Fruit fly (Drosophila melanogaster) S2 (cell line): ENCODE data around the gene mIF2.

Source experiments
- CG8478 ChIP-seq: fragments of >200 bp; optimal IDR thresholded peaks from 2 replicates; lab custom pipeline; 2018
- CTCF ChIP-seq, 2 experiments: fragments of >200 bp; optimal IDR thresholded peaks; 2 replicates each; lab custom pipeline; 2018

Gene mIF2

dm6 chr3R:28569529-28570175 lies 25.0 kb upstream of the mIF2 start:
- TF ChIP-seq CTCF (optimal IDR thresholded peaks at IDR 0.05; lab: Kevin White, UChicago), result no peak
- no peak for TF ChIP-seq CG8478 (lab: Kevin White, UChicago)

- TF ChIP-seq CTCF (optimal IDR thresholded peaks at IDR 0.05; lab: Kevin White, UChicago) (no peak), CG8478 (lab: Kevin White, UChicago) (no peak)
Measured at dm6 chr3R:28568095-28568750, 23.6 kb upstream of the mIF2 start.

DNA sequence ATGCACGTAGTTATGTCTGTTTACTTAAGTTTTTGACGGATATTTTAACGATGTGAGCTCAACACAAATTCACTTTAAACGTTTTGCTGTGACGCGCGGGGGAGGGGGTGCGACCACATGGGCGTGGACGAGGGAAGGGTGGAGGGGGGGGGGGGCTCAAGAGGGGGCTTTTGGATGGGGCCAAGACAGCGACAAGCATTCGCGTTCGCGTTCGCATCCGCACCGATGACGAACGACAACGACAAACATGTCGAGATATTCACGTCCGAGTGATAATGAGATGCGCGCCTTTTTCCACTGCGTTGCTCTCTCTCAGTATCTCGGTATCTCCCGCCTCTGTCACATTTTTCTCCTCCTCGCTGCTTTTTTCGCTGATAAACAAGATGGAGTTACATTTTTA lies 18.9 kb upstream of the mIF2 start:
- TF ChIP-seq CTCF (optimal IDR thresholded peaks at IDR 0.05; lab: Kevin White, UChicago) (no peak), CG8478 (lab: Kevin White, UChicago) (no peak)

- TF ChIP-seq CTCF (optimal IDR thresholded peaks at IDR 0.05; lab: Kevin White, UChicago) (no peak), CG8478 (lab: Kevin White, UChicago) (no peak)
Measured at dm6 chr3R:28562654-28563198, 18.1 kb upstream of the mIF2 start.

DNA sequence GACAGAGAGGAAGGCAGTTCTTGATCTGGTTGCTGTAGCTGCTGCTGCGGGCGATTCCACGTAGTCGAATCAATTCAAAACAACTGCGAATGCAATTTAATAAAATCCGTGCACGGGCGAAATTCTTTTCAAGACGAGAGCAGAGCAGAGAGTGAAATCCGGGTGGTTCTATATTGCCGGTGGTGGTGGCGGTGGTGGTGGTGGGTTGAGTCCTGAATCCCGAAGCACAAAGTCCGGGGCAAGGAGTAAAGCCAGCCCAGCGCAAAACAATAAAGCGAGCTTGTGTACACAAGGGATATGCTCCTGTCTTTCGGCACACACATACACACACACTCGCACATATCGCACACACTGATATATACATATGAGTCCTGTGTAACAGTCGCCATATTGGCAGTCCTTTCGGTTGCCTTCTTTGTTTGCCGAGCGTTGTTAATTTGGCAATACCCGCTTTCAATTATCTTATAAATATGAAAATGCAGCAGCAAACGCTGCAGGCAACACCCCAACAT lies 16.8 kb upstream of the mIF2 start:
- TF ChIP-seq CG8478 (lab: Kevin White, UChicago) (no peak), CTCF (optimal IDR thresholded peaks at IDR 0.05; lab: Kevin White, UChicago) (no peak)

DNA sequence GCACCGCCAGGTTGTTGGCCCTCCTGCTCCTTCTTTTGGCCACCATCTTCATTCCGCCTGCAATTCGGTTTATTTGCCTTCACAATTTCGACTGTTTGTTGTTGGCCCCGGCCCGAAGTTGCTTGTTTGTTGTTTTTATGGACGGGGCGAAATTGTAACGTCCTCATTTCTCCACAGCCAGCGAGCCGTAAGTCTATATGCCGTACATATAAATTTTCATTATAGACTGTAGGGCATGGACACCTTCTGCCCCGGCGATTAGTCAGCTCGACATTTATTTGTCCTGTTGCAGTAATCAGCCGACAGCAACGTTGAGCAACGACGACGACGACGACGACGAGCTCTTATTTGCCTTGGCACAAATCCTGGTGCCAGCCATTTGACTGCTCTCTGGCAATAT lies 14.2 kb upstream of the mIF2 start:
- TF ChIP-seq CG8478 (lab: Kevin White, UChicago), result no peak
- TF ChIP-seq CTCF (optimal IDR thresholded peaks at IDR 0.05; lab: Kevin White, UChicago), result no peak

- TF ChIP-seq CTCF (optimal IDR thresholded peaks at IDR 0.05; lab: Kevin White, UChicago) (no peak), CG8478 (lab: Kevin White, UChicago) (no peak)
Measured at dm6 chr3R:28556385-28556784, 11.8 kb upstream of the mIF2 start.

dm6 chr3R:28555793-28556192 lies 11.2 kb upstream of the mIF2 start:
- TF ChIP-seq CTCF (optimal IDR thresholded peaks at IDR 0.05; lab: Kevin White, UChicago), result no peak
- TF ChIP-seq CG8478 (lab: Kevin White, UChicago), result no peak

DNA sequence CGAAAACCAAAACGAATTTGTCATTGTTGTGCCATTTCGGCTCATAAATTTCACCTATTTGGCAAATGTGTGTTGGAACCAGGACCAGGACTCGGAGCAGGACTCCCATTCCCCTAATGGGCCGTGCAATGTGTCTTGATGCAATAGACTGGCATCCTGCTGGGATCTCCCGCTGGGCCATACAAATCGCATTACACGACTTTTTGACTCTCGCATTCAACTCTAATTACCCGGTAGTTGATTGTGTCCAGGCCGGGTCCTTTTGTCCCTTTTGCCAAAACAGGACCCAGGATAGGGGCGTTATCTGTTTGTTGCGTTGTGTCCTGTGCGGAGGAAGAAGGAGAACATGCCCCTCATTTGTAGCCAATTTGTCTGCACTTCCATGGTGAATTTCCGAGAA lies 10.7 kb upstream of the mIF2 start:
- no peak for TF ChIP-seq CTCF (optimal IDR thresholded peaks at IDR 0.05; lab: Kevin White, UChicago)
- no peak for TF ChIP-seq CG8478 (lab: Kevin White, UChicago)

dm6 chr3R:28553023-28553422 lies 8.4 kb upstream of the mIF2 start:
- TF ChIP-seq CG8478 (lab: Kevin White, UChicago), result no peak
- no peak for TF ChIP-seq CTCF (optimal IDR thresholded peaks at IDR 0.05; lab: Kevin White, UChicago)

DNA sequence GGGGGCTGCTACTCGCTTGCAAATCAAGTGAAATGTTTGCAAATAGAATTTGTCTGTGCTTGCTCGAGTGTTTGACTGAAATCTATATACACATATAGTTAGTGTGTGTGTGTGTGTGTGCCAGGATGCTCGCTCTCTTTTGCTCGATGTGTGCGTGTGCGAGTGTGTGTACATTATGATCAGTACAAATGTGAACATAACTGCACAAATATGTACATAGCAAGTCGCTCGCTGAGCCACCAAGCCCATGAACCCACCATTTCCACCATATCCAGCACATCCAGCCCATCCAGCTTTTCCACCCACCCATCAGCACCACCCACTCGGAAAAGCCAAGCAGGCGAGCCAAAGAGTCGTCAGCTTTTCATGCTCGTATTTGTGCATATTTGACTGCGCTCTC lies 7.6 kb upstream of the mIF2 start:
- TF ChIP-seq CG8478 (lab: Kevin White, UChicago), result no peak
- no peak for TF ChIP-seq CTCF (optimal IDR thresholded peaks at IDR 0.05; lab: Kevin White, UChicago)

DNA sequence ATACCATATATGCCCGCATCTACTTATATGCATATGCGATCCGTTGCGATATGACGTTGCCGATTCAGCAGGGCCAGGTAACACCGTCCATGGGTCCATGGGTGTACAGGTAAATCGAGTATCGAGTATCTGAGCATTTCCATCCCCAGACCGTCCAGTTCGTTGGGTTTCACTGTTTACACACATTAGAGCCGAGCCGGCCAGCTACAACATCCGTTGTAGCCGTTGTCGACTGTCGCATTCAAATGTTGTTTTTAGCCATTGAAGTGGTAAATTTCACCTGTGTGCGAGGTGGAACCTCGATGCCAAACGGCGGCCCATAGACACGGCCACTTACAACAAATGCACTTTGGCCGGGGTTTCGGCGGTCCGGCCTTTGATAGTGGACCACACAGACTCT lies 3.8 kb upstream of the mIF2 start:
- TF ChIP-seq CG8478 (lab: Kevin White, UChicago) (no peak), CTCF (optimal IDR thresholded peaks at IDR 0.05; lab: Kevin White, UChicago) (no peak)

dm6 chr3R:28547129-28547753 lies 2.6 kb upstream of the mIF2 start:
- no peak for TF ChIP-seq CG8478 (lab: Kevin White, UChicago)
- no peak for TF ChIP-seq CTCF (optimal IDR thresholded peaks at IDR 0.05; lab: Kevin White, UChicago)

dm6 chr3R:28545663-28546062 lies 1.0 kb upstream of the mIF2 start:
- TF ChIP-seq CTCF (optimal IDR thresholded peaks at IDR 0.05; lab: Kevin White, UChicago) (no peak), CG8478 (lab: Kevin White, UChicago) (no peak)
